Worm (Caenorhabditis elegans) whole organism, L1 larva: Measurements from ENCODE around the gene D1025.1.
A peak's percentile ranks its signal among the peaks of the same experiment; 100 is the strongest.

Experiments used
- C16A3.4 ChIP-seq: fragments of 150-350 bp; optimal IDR thresholded peaks from 2 replicates; lab custom pipeline; 2014; ENCODE audit warnings: missing biosample characterization, missing genetic modification characterization
- C34B4.2 ChIP-seq: sonication (generic microtip); optimal IDR thresholded peaks from 2 replicates; lab custom pipeline; 2017; ENCODE audit warnings: mild to moderate bottlenecking, missing genetic modification characterization, missing compliant biosample characterization
- F16B12.6 ChIP-seq: fragments of 150-350 bp; optimal IDR thresholded peaks from 2 replicates; lab custom pipeline; 2014; ENCODE audit warnings: missing biosample characterization, missing genetic modification characterization
- Y116A8C.19 ChIP-seq: sonication (generic microtip); optimal IDR thresholded peaks from 2 replicates; lab custom pipeline; 2016; ENCODE audit warnings: missing compliant biosample characterization, missing genetic modification characterization, borderline replicate concordance
- aha-1 ChIP-seq: fragments of 150-350 bp; optimal IDR thresholded peaks from 2 replicates; lab custom pipeline; 2014; ENCODE audit warnings: missing biosample characterization, missing genetic modification characterization
- alr-1 ChIP-seq: fragments of 200-800 bp; sonication (Bioruptor generic); optimal IDR thresholded peaks from 2 replicates; lab custom pipeline; 2018; ENCODE audit warnings: borderline replicate concordance, mild to moderate bottlenecking, missing genetic modification characterization, missing compliant biosample characterization
- blmp-1 ChIP-seq: fragments of 150-350 bp; optimal IDR thresholded peaks from 2 replicates; lab custom pipeline; 2014; ENCODE audit warnings: missing biosample characterization, missing genetic modification characterization
- ceh-8 ChIP-seq: fragments of 200-800 bp; sonication (Bioruptor generic); optimal IDR thresholded peaks from 2 replicates; lab custom pipeline; 2018; ENCODE audit warnings: mild to moderate bottlenecking, missing genetic modification characterization, moderate library complexity, missing compliant biosample characterization
- ceh-82 ChIP-seq, 3 experiments: fragments of 150-350 bp in 1 of 3; sonication (generic microtip) in 2 of 3; optimal IDR thresholded peaks; 2 replicates each; lab custom pipeline; 2014 to 2017; ENCODE audit warnings: missing biosample characterization in 3 of 3, missing genetic modification characterization in 3 of 3
- ceh-88 ChIP-seq: fragments of 200-800 bp; sonication (Bioruptor generic); IDR thresholded peaks from 2 replicates; pipeline ENCODE4 v1.3.6; 2022; ENCODE audit warnings: missing genetic modification characterization, missing compliant biosample characterization
- ces-1 ChIP-seq: fragments of 150-350 bp; optimal IDR thresholded peaks from 2 replicates; lab custom pipeline; 2014; ENCODE audit warnings: missing biosample characterization, missing genetic modification reagents, missing genetic modification characterization
- dsc-1 ChIP-seq: sonication (generic microtip); optimal IDR thresholded peaks from 2 replicates; lab custom pipeline; 2016; ENCODE audit warnings: mild to moderate bottlenecking, missing genetic modification characterization, missing compliant biosample characterization
- efl-1 ChIP-seq, 4 experiments: fragments of 150-350 bp; optimal IDR thresholded peaks in 3 of 4; peaks in 1 of 4; 1 replicate in 1 of 4; 2 replicates in 3 of 4; lab custom pipeline; 2014; ENCODE audit warnings: missing biosample characterization in 2 of 4, missing genetic modification characterization in 2 of 4, missing genetic modification reagents in 2 of 4
- elt-2 ChIP-seq: sonication (generic microtip); optimal IDR thresholded peaks from 2 replicates; lab custom pipeline; 2016; ENCODE audit warnings: missing genetic modification characterization, mild to moderate bottlenecking, inconsistent platforms, missing compliant biosample characterization, missing genetic modification reagents
- elt-3 ChIP-seq, 6 experiments: fragments of 150-350 bp in 1 of 6; sonication (generic microtip); optimal IDR thresholded peaks; 2 replicates each; lab custom pipeline; 2017 to 2018; ENCODE audit warnings: missing biosample characterization in 6 of 6, missing genetic modification characterization in 6 of 6, inconsistent platforms in 1 of 6
- ets-5 ChIP-seq: fragments of 200-800 bp; sonication (Bioruptor generic); IDR thresholded peaks from 2 replicates; pipeline ENCODE4 v1.3.6; 2022; ENCODE audit warnings: missing genetic modification characterization, missing compliant biosample characterization
- hlh-17 ChIP-seq: fragments of 200-800 bp; sonication (Bioruptor generic); optimal IDR thresholded peaks from 2 replicates; lab custom pipeline; 2018; ENCODE audit warnings: missing genetic modification characterization, mild to moderate bottlenecking, missing compliant biosample characterization, moderate library complexity, borderline replicate concordance
- hlh-4 ChIP-seq: sonication (generic microtip); optimal IDR thresholded peaks from 2 replicates; lab custom pipeline; 2016; ENCODE audit warnings: mild to moderate bottlenecking, missing genetic modification characterization, missing compliant biosample characterization
- irx-1 ChIP-seq: sonication (generic microtip); optimal IDR thresholded peaks from 2 replicates; lab custom pipeline; 2016; ENCODE audit warnings: missing genetic modification characterization, missing compliant biosample characterization
- isw-1 ChIP-seq: fragments of 200-800 bp; sonication (Bioruptor generic); IDR thresholded peaks from 2 replicates; pipeline ENCODE4 v1.3.6; 2022; ENCODE audit warnings: missing genetic modification characterization, missing compliant biosample characterization
- lin-13 ChIP-seq: fragments of 150-350 bp; optimal IDR thresholded peaks from 2 replicates; lab custom pipeline; 2014; ENCODE audit warnings: missing biosample characterization, missing genetic modification reagents, missing genetic modification characterization
- lin-15B ChIP-seq: fragments of 150-350 bp; sonication (generic microtip); optimal IDR thresholded peaks from 3 replicates; lab custom pipeline; 2014; ENCODE audit warnings: missing biosample characterization, missing genetic modification characterization
- lin-35 ChIP-seq, 2 experiments: fragments of 150-350 bp; optimal IDR thresholded peaks; 2 replicates each; lab custom pipeline; 2014; ENCODE audit warnings: missing biosample characterization in 2 of 2, missing genetic modification characterization in 2 of 2, missing genetic modification reagents in 2 of 2
- lsy-2 ChIP-seq, 2 experiments: fragments of 150-350 bp; optimal IDR thresholded peaks; 2 replicates each; lab custom pipeline; 2014; ENCODE audit warnings: missing biosample characterization in 2 of 2, missing genetic modification characterization in 2 of 2
- mab-9 ChIP-seq: fragments of 200-800 bp; sonication (Bioruptor generic); IDR thresholded peaks from 2 replicates; pipeline ENCODE4 v1.3.6; 2022; ENCODE audit warnings: missing genetic modification reagents, missing genetic modification characterization, missing compliant biosample characterization
- mdl-1 ChIP-seq, 2 experiments: fragments of 150-350 bp; optimal IDR thresholded peaks; 2 replicates each; lab custom pipeline; 2014 to 2017; ENCODE audit warnings: missing biosample characterization in 2 of 2, missing genetic modification characterization in 2 of 2, inconsistent platforms in 1 of 2
- mef-2 ChIP-seq: fragments of 150-350 bp; optimal IDR thresholded peaks from 2 replicates; lab custom pipeline; 2014; ENCODE audit warnings: missing biosample characterization, missing genetic modification characterization
- nhr-11 ChIP-seq: fragments of 150-350 bp; optimal IDR thresholded peaks from 2 replicates; lab custom pipeline; 2014; ENCODE audit warnings: missing biosample characterization, missing genetic modification characterization
- nhr-12 ChIP-seq: sonication (generic microtip); optimal IDR thresholded peaks from 2 replicates; lab custom pipeline; 2017; ENCODE audit warnings: missing biosample characterization, missing genetic modification characterization
- nhr-20 ChIP-seq: sonication (generic microtip); optimal IDR thresholded peaks from 2 replicates; lab custom pipeline; 2016; ENCODE audit warnings: mild to moderate bottlenecking, missing genetic modification characterization, missing compliant biosample characterization
- nhr-47 ChIP-seq: sonication (generic microtip); optimal IDR thresholded peaks from 2 replicates; lab custom pipeline; 2016; ENCODE audit warnings: mild to moderate bottlenecking, missing genetic modification characterization, moderate library complexity, missing compliant biosample characterization
- nhr-71 ChIP-seq: sonication (generic microtip); optimal IDR thresholded peaks from 2 replicates; lab custom pipeline; 2016; ENCODE audit warnings: mild to moderate bottlenecking, missing genetic modification characterization, moderate library complexity, missing compliant biosample characterization
- nhr-77 ChIP-seq: fragments of 150-350 bp; optimal IDR thresholded peaks from 2 replicates; lab custom pipeline; 2014; ENCODE audit warnings: missing biosample characterization, missing genetic modification characterization
- nhr-85 ChIP-seq: sonication (generic microtip); peaks from one replicate; lab custom pipeline; 2016; ENCODE audit warnings: missing genetic modification characterization, inconsistent platforms, missing compliant biosample characterization
- nhr-90 ChIP-seq: sonication (generic microtip); optimal IDR thresholded peaks from 2 replicates; lab custom pipeline; 2016; ENCODE audit warnings: mild to moderate bottlenecking, missing genetic modification characterization, missing compliant biosample characterization; ENCODE audit not compliant: poor library complexity
- pax-3 ChIP-seq: fragments of 200-800 bp; sonication (Bioruptor generic); optimal IDR thresholded peaks from 2 replicates; lab custom pipeline; 2018; ENCODE audit warnings: mild to moderate bottlenecking, missing genetic modification characterization, moderate library complexity, missing compliant biosample characterization
- rnt-1 ChIP-seq: sonication (generic microtip); optimal IDR thresholded peaks from 2 replicates; lab custom pipeline; 2016; ENCODE audit warnings: mild to moderate bottlenecking, missing genetic modification characterization, moderate library complexity, missing compliant biosample characterization
- skn-1 ChIP-seq: fragments of 150-350 bp; optimal IDR thresholded peaks from 2 replicates; lab custom pipeline; 2014; ENCODE audit warnings: missing biosample characterization, missing genetic modification characterization
- snpc-4 ChIP-seq: fragments of 150-350 bp; optimal IDR thresholded peaks from 2 replicates; lab custom pipeline; 2014; ENCODE audit warnings: missing biosample characterization, missing genetic modification characterization
- sox-4 ChIP-seq: sonication (generic microtip); optimal IDR thresholded peaks from 2 replicates; lab custom pipeline; 2016; ENCODE audit warnings: missing genetic modification characterization, missing compliant biosample characterization
- sptf-1 ChIP-seq: fragments of 150-350 bp; optimal IDR thresholded peaks from 2 replicates; lab custom pipeline; 2014; ENCODE audit warnings: missing biosample characterization, missing genetic modification characterization
- tbx-2 ChIP-seq: sonication (generic microtip); optimal IDR thresholded peaks from 2 replicates; lab custom pipeline; 2016; ENCODE audit warnings: missing genetic modification characterization, missing compliant biosample characterization
- tlp-1 ChIP-seq: fragments of 150-350 bp; optimal IDR thresholded peaks from 2 replicates; lab custom pipeline; 2014; ENCODE audit warnings: missing biosample characterization, missing genetic modification characterization
- unc-130 ChIP-seq: fragments of 150-350 bp; optimal IDR thresholded peaks from 2 replicates; lab custom pipeline; 2017; ENCODE audit warnings: missing biosample characterization, missing genetic modification characterization, inconsistent platforms
- unc-30 ChIP-seq: sonication (generic microtip); optimal IDR thresholded peaks from 2 replicates; lab custom pipeline; 2017; ENCODE audit warnings: missing biosample characterization, missing genetic modification characterization
- unc-62 ChIP-seq: fragments of 150-350 bp; optimal IDR thresholded peaks from 2 replicates; lab custom pipeline; 2014; ENCODE audit warnings: missing biosample characterization, missing genetic modification reagents, missing genetic modification characterization
- unc-86 ChIP-seq: sonication (generic microtip); optimal IDR thresholded peaks from 2 replicates; lab custom pipeline; 2016; ENCODE audit warnings: missing genetic modification characterization, missing compliant biosample characterization
- unc-98 ChIP-seq: fragments of 200-800 bp; sonication (Bioruptor generic); IDR thresholded peaks from 2 replicates; pipeline ENCODE4 v1.3.6; 2022; ENCODE audit warnings: missing genetic modification characterization, missing compliant biosample characterization
- ztf-11 ChIP-seq, 2 experiments: sonication (generic microtip); optimal IDR thresholded peaks; 2 replicates each; lab custom pipeline; 2016 to 2017; ENCODE audit warnings: missing genetic modification characterization in 2 of 2, missing biosample characterization in 1 of 2, missing compliant biosample characterization in 1 of 2
- ztf-4 ChIP-seq: fragments of 150-350 bp; optimal IDR thresholded peaks from 2 replicates; lab custom pipeline; 2014; ENCODE audit warnings: missing biosample characterization, missing genetic modification characterization

Gene D1025.1

ce11 chrX:14478193-14478592 lies 42.4 kb upstream of the D1025.1 start (continued):
- peak; percentile 76 for TF ChIP-seq nhr-47
- peak; percentile 26 for TF ChIP-seq nhr-20
- peak; percentile 22 to 41 (median 34) for TF ChIP-seq ceh-82 (tag; optimal IDR thresholded peaks at IDR 0.05; lab: Kevin White, UChicago)
- no peak for TF ChIP-seq isw-1
- TF ChIP-seq unc-30 = no peak
- peak; percentile 64 for TF ChIP-seq sox-4 (tag; lab: Kevin White, UChicago)
- peak; percentile 29 for TF ChIP-seq tbx-2 (tag; lab: Kevin White, UChicago)

- TF ChIP-seq nhr-77 (tag; lab: Kevin White, UChicago) (no peak), tbx-2 (tag; lab: Kevin White, UChicago) (no peak), lin-35 (GFP tag; optimal IDR thresholded peaks at IDR 0.05; lab: Kevin White, UChicago) (peak in 1 of 2 experiments; percentile 40), nhr-12 (no peak), ets-5 (no peak), lin-13 (GFP tag; lab: Kevin White, UChicago) (no peak), unc-98 (GFP tag; lab: Robert Waterston, UW) (no peak), hlh-4 (tag; lab: Kevin White, UChicago) (no peak), isw-1 (no peak), ceh-8 (no peak), ztf-11 (tag; optimal IDR thresholded peaks at IDR 0.05; lab: Kevin White, UChicago) (no peak), unc-62 (GFP tag; lab: Kevin White, UChicago) (no peak), elt-2 (tag; lab: Kevin White, UChicago) (peak; percentile 24), Y116A8C.19 (tag; lab: Kevin White, UChicago) (no peak), sox-4 (tag; lab: Kevin White, UChicago) (no peak), blmp-1 (tag; lab: Kevin White, UChicago) (no peak), efl-1 (optimal IDR thresholded peaks at IDR 0.05; lab: Kevin White, UChicago) (no peak), efl-1 (GFP tag; optimal IDR thresholded peaks at IDR 0.05 in 1 of 2; lab: Kevin White, UChicago) (no peak), mab-9 (no peak), nhr-85 (tag; lab: Kevin White, UChicago) (no peak), pax-3 (tag; lab: Kevin White, UChicago) (no peak), irx-1 (tag; lab: Kevin White, UChicago) (no peak), snpc-4 (tag; lab: Kevin White, UChicago) (peak; percentile 49), dsc-1 (tag; lab: Kevin White, UChicago) (no peak), nhr-47 (peak; percentile 16), mef-2 (no peak), lin-15B (tag; lab: Kevin White, UChicago) (no peak), C16A3.4 (tag; lab: Kevin White, UChicago) (no peak), elt-3 (tag; optimal IDR thresholded peaks at IDR 0.05; lab: Kevin White, UChicago) (peak in 1 of 6 experiments; percentile 12), C34B4.2 (tag; lab: Kevin White, UChicago) (no peak), rnt-1 (peak; percentile 55), nhr-11 (tag; lab: Kevin White, UChicago) (no peak), aha-1 (tag; lab: Kevin White, UChicago) (no peak), nhr-90 (tag; lab: Kevin White, UChicago) (peak; percentile 54), ztf-4 (tag; lab: Kevin White, UChicago) (no peak), alr-1 (tag; lab: Kevin White, UChicago) (no peak), unc-86 (tag; lab: Kevin White, UChicago) (no peak), skn-1 (no peak), nhr-71 (tag; lab: Kevin White, UChicago) (peak; percentile 63), lsy-2 (tag; optimal IDR thresholded peaks at IDR 0.05; lab: Kevin White, UChicago) (no peak), mdl-1 (tag; optimal IDR thresholded peaks at IDR 0.05; lab: Kevin White, UChicago) (peak in 1 of 2 experiments; percentile 5), ceh-88 (GFP tag; lab: Robert Waterston, UW) (no peak), tlp-1 (tag; lab: Kevin White, UChicago) (no peak), hlh-17 (GFP tag; lab: Kevin White, UChicago) (no peak), ceh-82 (tag; optimal IDR thresholded peaks at IDR 0.05; lab: Kevin White, UChicago) (no peak), ces-1 (no peak), F16B12.6 (tag; lab: Kevin White, UChicago) (no peak), sptf-1 (tag; lab: Kevin White, UChicago) (no peak), unc-130 (no peak)
These were observed 41.7 kb upstream of the D1025.1 start, which contains the start of gene M163.11 for ce11 chrX:14478743-14479428. Gene M163.11 (plus strand): TSS chrX:14479378.
